Worm (Caenorhabditis elegans) whole organism, mixed stage, embryonic: ENCODE data around the gene cal-7.
A peak's percentile ranks its signal among the peaks of the same experiment; 100 is the strongest.

Experiments
- M03D4.4 ChIP-seq: sonication (generic microtip); optimal IDR thresholded peaks from 2 replicates; lab custom pipeline; 2017; ENCODE audit warnings: mild to moderate bottlenecking, missing genetic modification characterization, missing compliant biosample characterization
- bed-3 ChIP-seq: fragments of 200-800 bp; sonication (Bioruptor generic); optimal IDR thresholded peaks from 3 replicates; lab custom pipeline; 2018; ENCODE audit warnings: mild to moderate bottlenecking, missing genetic modification characterization, moderate library complexity, missing compliant biosample characterization
- blmp-1 ChIP-seq: fragments of 150-350 bp; optimal IDR thresholded peaks from 2 replicates; lab custom pipeline; 2014; ENCODE audit warnings: missing biosample characterization, missing genetic modification characterization
- ceh-39 ChIP-seq: fragments of 150-350 bp; optimal IDR thresholded peaks from 2 replicates; lab custom pipeline; 2014; ENCODE audit warnings: missing biosample characterization, missing genetic modification characterization
- ceh-83 ChIP-seq: fragments of 200-800 bp; sonication (Bioruptor generic); optimal IDR thresholded peaks from 2 replicates; lab custom pipeline; 2018; ENCODE audit warnings: mild to moderate bottlenecking, missing genetic modification characterization, missing compliant biosample characterization
- ces-1 ChIP-seq: fragments of 150-350 bp; optimal IDR thresholded peaks from 2 replicates; lab custom pipeline; 2014; ENCODE audit warnings: missing biosample characterization, missing genetic modification reagents, missing genetic modification characterization
- cnd-1 ChIP-seq: fragments of 200-800 bp; sonication (Bioruptor generic); optimal IDR thresholded peaks from 2 replicates; lab custom pipeline; 2018; ENCODE audit warnings: mild to moderate bottlenecking, missing genetic modification characterization, missing compliant biosample characterization
- drap-1 ChIP-seq: fragments of 200-800 bp; sonication (Bioruptor generic); optimal IDR thresholded peaks from 3 replicates; lab custom pipeline; 2018; ENCODE audit warnings: mild to moderate bottlenecking, missing genetic modification characterization, missing compliant biosample characterization
- elt-1 ChIP-seq: sonication (generic microtip); optimal IDR thresholded peaks from 2 replicates; lab custom pipeline; 2017; ENCODE audit warnings: missing genetic modification characterization, mild to moderate bottlenecking, missing compliant biosample characterization, antibody characterized with exemption, moderate library complexity, borderline replicate concordance; ENCODE audit not compliant: insufficient read depth
- elt-3 ChIP-seq: fragments of 150-350 bp; optimal IDR thresholded peaks from 2 replicates; lab custom pipeline; 2014; ENCODE audit warnings: missing biosample characterization, missing genetic modification characterization
- ham-2 ChIP-seq: fragments of 200-800 bp; sonication (Bioruptor generic); optimal IDR thresholded peaks from 2 replicates; lab custom pipeline; 2018; ENCODE audit warnings: mild to moderate bottlenecking, missing genetic modification characterization, missing compliant biosample characterization
- hlh-1 ChIP-seq: fragments of 150-350 bp; optimal IDR thresholded peaks from 2 replicates; lab custom pipeline; 2014; ENCODE audit warnings: missing biosample characterization, missing genetic modification reagents, missing genetic modification characterization
- lin-13 ChIP-seq: fragments of 150-350 bp; optimal IDR thresholded peaks from 2 replicates; lab custom pipeline; 2014; ENCODE audit warnings: missing biosample characterization, missing genetic modification characterization
- lin-32 ChIP-seq: fragments of 200-800 bp; sonication (Bioruptor generic); optimal IDR thresholded peaks from 2 replicates; lab custom pipeline; 2018; ENCODE audit warnings: mild to moderate bottlenecking, missing genetic modification characterization, missing compliant biosample characterization
- lsy-2 ChIP-seq: fragments of 150-350 bp; optimal IDR thresholded peaks from 2 replicates; lab custom pipeline; 2014; ENCODE audit warnings: missing biosample characterization, missing genetic modification characterization
- mab-5 ChIP-seq: fragments of 150-350 bp; optimal IDR thresholded peaks from 2 replicates; lab custom pipeline; 2014; ENCODE audit warnings: missing biosample characterization, missing genetic modification characterization
- mep-1 ChIP-seq: fragments of 150-350 bp; optimal IDR thresholded peaks from 2 replicates; lab custom pipeline; 2017; ENCODE audit warnings: missing biosample characterization, missing genetic modification reagents, missing genetic modification characterization, inconsistent platforms
- mls-2 ChIP-seq: sonication (generic microtip); optimal IDR thresholded peaks from 2 replicates; lab custom pipeline; 2016; ENCODE audit warnings: mild to moderate bottlenecking, missing genetic modification characterization, moderate library complexity, missing compliant biosample characterization
- nhr-12 ChIP-seq: fragments of 150-350 bp; optimal IDR thresholded peaks from 2 replicates; lab custom pipeline; 2014; ENCODE audit warnings: missing biosample characterization, missing genetic modification characterization
- nhr-2 ChIP-seq: fragments of 150-350 bp; optimal IDR thresholded peaks from 2 replicates; lab custom pipeline; 2014; ENCODE audit warnings: missing biosample characterization, missing genetic modification characterization
- nhr-237 ChIP-seq: fragments of 150-350 bp; optimal IDR thresholded peaks from 2 replicates; lab custom pipeline; 2014; ENCODE audit warnings: missing biosample characterization, missing genetic modification characterization
- nhr-28 ChIP-seq: fragments of 150-350 bp; optimal IDR thresholded peaks from 2 replicates; lab custom pipeline; 2014; ENCODE audit warnings: missing biosample characterization, missing genetic modification characterization
- nhr-76 ChIP-seq: sonication (generic microtip); optimal IDR thresholded peaks from 2 replicates; lab custom pipeline; 2017; ENCODE audit warnings: missing biosample characterization, missing genetic modification characterization
- pha-4 ChIP-seq: fragments of 150-350 bp; optimal IDR thresholded peaks from 2 replicates; lab custom pipeline; 2018; ENCODE audit warnings: missing biosample characterization, missing genetic modification reagents, missing genetic modification characterization
- sem-2 ChIP-seq: fragments of 200-800 bp; sonication (Bioruptor generic); optimal IDR thresholded peaks from 2 replicates; lab custom pipeline; 2018; ENCODE audit warnings: mild to moderate bottlenecking, missing genetic modification characterization, missing compliant biosample characterization
- snpc-4 ChIP-seq: fragments of 150-350 bp; optimal IDR thresholded peaks from 2 replicates; lab custom pipeline; 2014; ENCODE audit warnings: missing biosample characterization, missing genetic modification characterization
- sptf-1 ChIP-seq: sonication (generic microtip); optimal IDR thresholded peaks from 2 replicates; lab custom pipeline; 2017; ENCODE audit warnings: mild to moderate bottlenecking, missing genetic modification characterization, moderate library complexity, missing compliant biosample characterization
- tbx-8 ChIP-seq: fragments of 200-800 bp; sonication (Bioruptor generic); optimal IDR thresholded peaks from 2 replicates; lab custom pipeline; 2018; ENCODE audit warnings: mild to moderate bottlenecking, missing genetic modification characterization, moderate library complexity, missing compliant biosample characterization
- unc-120 ChIP-seq: sonication (generic microtip); optimal IDR thresholded peaks from 2 replicates; lab custom pipeline; 2017; ENCODE audit warnings: missing genetic modification characterization, missing compliant biosample characterization; ENCODE audit not compliant: poor library complexity, severe bottlenecking
- unc-39 ChIP-seq: fragments of 150-350 bp; optimal IDR thresholded peaks from 2 replicates; lab custom pipeline; 2014; ENCODE audit warnings: missing biosample characterization, missing genetic modification characterization
- unc-62 ChIP-seq: fragments of 150-350 bp; optimal IDR thresholded peaks from 2 replicates; lab custom pipeline; 2014; ENCODE audit warnings: missing biosample characterization, missing genetic modification reagents, missing genetic modification characterization
- zip-8 ChIP-seq: fragments of 150-350 bp; optimal IDR thresholded peaks from 2 replicates; lab custom pipeline; 2014; ENCODE audit warnings: missing biosample characterization, missing genetic modification characterization
- ztf-11 ChIP-seq: fragments of 150-350 bp; optimal IDR thresholded peaks from 2 replicates; lab custom pipeline; 2014; ENCODE audit warnings: missing biosample characterization, missing genetic modification characterization

Gene cal-7

ce11 chrV:9692109-9692581 is 41.8 kb upstream of the cal-7 start, which contains the start of gene ztf-9:
TSS of gene ztf-9 (minus strand) at chrV:9692159.
- TF ChIP-seq nhr-28 (tag; lab: Kevin White, UChicago) (no peak), nhr-2 (tag; lab: Kevin White, UChicago) (no peak), sptf-1 (tag; lab: Kevin White, UChicago) (peak; percentile 62), nhr-12 (no peak), unc-62 (GFP tag; lab: Kevin White, UChicago) (peak; percentile 16), mls-2 (peak; percentile 59), blmp-1 (peak; percentile 85), cnd-1 (tag; lab: Kevin White, UChicago) (peak; percentile 4), lsy-2 (tag; lab: Kevin White, UChicago) (peak; percentile 28), M03D4.4 (peak; percentile 36), mep-1 (tag; lab: Kevin White, UChicago) (peak; percentile 45), elt-1 (no peak), lin-13 (tag; lab: Kevin White, UChicago) (peak; percentile 27), drap-1 (GFP tag; lab: Kevin White, UChicago) (peak; percentile 54), ham-2 (GFP tag; lab: Kevin White, UChicago) (peak; percentile 15), nhr-237 (tag; lab: Kevin White, UChicago) (peak; percentile 10), hlh-1 (tag; lab: Kevin White, UChicago) (peak; percentile 25), nhr-76 (tag; lab: Kevin White, UChicago) (no peak), ces-1 (GFP tag; lab: Kevin White, UChicago) (peak; percentile 17), unc-120 (tag; lab: Kevin White, UChicago) (peak; percentile 78)

ce11 chrV:9692649-9693112 is 41.2 kb upstream of the cal-7 start, which contains the start of gene ZK287.7:
TSS of gene ZK287.7 (plus strand) at chrV:9693062.
- TF ChIP-seq ces-1 (GFP tag; lab: Kevin White, UChicago) (no peak), tbx-8 (GFP tag; lab: Kevin White, UChicago) (no peak), ham-2 (GFP tag; lab: Kevin White, UChicago) (no peak), sptf-1 (tag; lab: Kevin White, UChicago) (no peak), nhr-76 (tag; lab: Kevin White, UChicago) (no peak), lsy-2 (tag; lab: Kevin White, UChicago) (no peak), nhr-237 (tag; lab: Kevin White, UChicago) (no peak), mls-2 (no peak), zip-8 (tag; lab: Kevin White, UChicago) (no peak), ceh-83 (GFP tag; lab: Kevin White, UChicago) (no peak), ceh-39 (tag; lab: Kevin White, UChicago) (no peak), nhr-12 (no peak), lin-13 (tag; lab: Kevin White, UChicago) (no peak)
- TF ChIP-seq, all 35 proteins: peak for 0

ce11 chrV:9696715-9697114 is 37.2 kb upstream of the cal-7 start, which contains the start of gene her-1:
TSS of gene her-1 (plus strand) at chrV:9697015.
- TF ChIP-seq unc-120 (tag; lab: Kevin White, UChicago) (no peak), lsy-2 (tag; lab: Kevin White, UChicago) (no peak), pha-4 (tag; lab: Kevin White, UChicago) (no peak), ceh-39 (tag; lab: Kevin White, UChicago) (no peak), M03D4.4 (no peak), lin-13 (tag; lab: Kevin White, UChicago) (no peak), unc-39 (tag; lab: Kevin White, UChicago) (no peak), ces-1 (GFP tag; lab: Kevin White, UChicago) (no peak), mab-5 (tag; lab: Kevin White, UChicago) (no peak), bed-3 (GFP tag; lab: Kevin White, UChicago) (no peak), drap-1 (GFP tag; lab: Kevin White, UChicago) (no peak), mep-1 (tag; lab: Kevin White, UChicago) (no peak), ztf-11 (no peak)

- TF ChIP-seq elt-1: no peak
- TF ChIP-seq lin-32 (GFP tag; lab: Kevin White, UChicago): no peak
- TF ChIP-seq blmp-1: no peak
- no peak for TF ChIP-seq bed-3 (GFP tag; lab: Kevin White, UChicago)
- no peak for TF ChIP-seq M03D4.4
- no peak for TF ChIP-seq mls-2
Measured at ce11 chrV:9699216-9699615, 34.7 kb upstream of the cal-7 start.

- TF ChIP-seq ham-2 (GFP tag; lab: Kevin White, UChicago) (no peak), elt-1 (no peak), snpc-4 (tag; lab: Kevin White, UChicago) (no peak), hlh-1 (tag; lab: Kevin White, UChicago) (no peak), blmp-1 (no peak), tbx-8 (GFP tag; lab: Kevin White, UChicago) (no peak), elt-3 (tag; lab: Kevin White, UChicago) (no peak), lsy-2 (tag; lab: Kevin White, UChicago) (no peak), nhr-28 (tag; lab: Kevin White, UChicago) (no peak), mab-5 (tag; lab: Kevin White, UChicago) (no peak), sptf-1 (tag; lab: Kevin White, UChicago) (no peak), lin-32 (GFP tag; lab: Kevin White, UChicago) (no peak), pha-4 (tag; lab: Kevin White, UChicago) (no peak), sem-2 (no peak)
Measured at ce11 chrV:9701861-9702260, 32.0 kb upstream of the cal-7 start.
